Worm (Caenorhabditis elegans) whole organism, early embryonic: ENCODE measurements around the gene R08C7.5.

ENCODE experiments used
- B0310.2 ChIP-seq: sonication (generic microtip); optimal IDR thresholded peaks from 2 replicates; lab custom pipeline; 2016; ENCODE audit warnings: mild to moderate bottlenecking, missing genetic modification characterization, missing compliant biosample characterization
- ama-1 ChIP-seq: fragments of 150-350 bp; optimal IDR thresholded peaks from 2 replicates; lab custom pipeline; 2014
- hmg-4 ChIP-seq: fragments of 200-800 bp; sonication (Bioruptor generic); optimal IDR thresholded peaks from 2 replicates; lab custom pipeline; 2018; ENCODE audit warnings: mild to moderate bottlenecking, missing genetic modification characterization, missing compliant biosample characterization
- scrt-1 ChIP-seq: fragments of 200-800 bp; sonication (Bioruptor generic); IDR thresholded peaks from 2 replicates; pipeline ENCODE4 v1.3.6; 2022; ENCODE audit warnings: missing genetic modification characterization, missing compliant biosample characterization

ce11 chrIV:4477009-4477471, 47.0 kb downstream of the R08C7.5 start, which contains the start of gene M01H9.3:
- TF ChIP-seq ama-1 (lab: Kevin White, UChicago) (no peak), B0310.2 (tag; lab: Kevin White, UChicago) (no peak), hmg-4 (GFP tag; lab: Kevin White, UChicago) (no peak), scrt-1 (GFP tag; lab: Robert Waterston, UW) (no peak)
